Worm (Caenorhabditis elegans): ENCODE measurements around the gene ugt-2.

ugt-2 gene

ce11 chrV:10383950-10384349 is 14.7 kb upstream of the ugt-2 start, which contains the start of gene spe-10:
TSS of gene spe-10 (plus strand) at chrV:10384250.
- TF ChIP-seq unc-62 (GFP tag; optimal IDR thresholded peaks at IDR 0.05), result no peak

ce11 chrV:10387412-10387811 is 11.2 kb upstream of the ugt-2 start:
- TF ChIP-seq unc-62 (GFP tag; optimal IDR thresholded peaks at IDR 0.05), result no peak

ce11 chrV:10388318-10388717 is 10.3 kb upstream of the ugt-2 start, which contains the start of gene AC3.5:
TSS of gene AC3.5 (plus strand) at chrV:10388527.
- TF ChIP-seq unc-62 (GFP tag; optimal IDR thresholded peaks at IDR 0.05), result no peak

ce11 chrV:10393708-10394107 is 4.9 kb upstream of the ugt-2 start:
- no peak for TF ChIP-seq unc-62 (GFP tag; optimal IDR thresholded peaks at IDR 0.05)

ce11 chrV:10395173-10395766 is 3.3 kb upstream of the ugt-2 start, which contains the start of the genes col-151 and ugt-1:
TSS of gene col-151 (minus strand) at chrV:10395223.
TSS of gene ugt-1 (plus strand) at chrV:10395663.
- no peak for TF ChIP-seq unc-62 (GFP tag; optimal IDR thresholded peaks at IDR 0.05)

ce11 chrV:10399290-10399689 is 689 bp downstream of the ugt-2 start:
- TF ChIP-seq unc-62 (GFP tag; optimal IDR thresholded peaks at IDR 0.05), result no peak

ce11 chrV:10402804-10403203 is 4.2 kb downstream of the ugt-2 start, which contains the start of gene F15H10.8:
TSS of gene F15H10.8 (minus strand) at chrV:10402904.
- no peak for TF ChIP-seq unc-62 (GFP tag; optimal IDR thresholded peaks at IDR 0.05)

ce11 chrV:10404701-10405100 is 6.1 kb downstream of the ugt-2 start:
- TF ChIP-seq unc-62 (GFP tag; optimal IDR thresholded peaks at IDR 0.05), result no peak

ce11 chrV:10406313-10406712 is 7.7 kb downstream of the ugt-2 start, which contains the start of gene F15H10.7:
TSS of gene F15H10.7 (minus strand) at chrV:10406413.
- no peak for TF ChIP-seq unc-62 (GFP tag; optimal IDR thresholded peaks at IDR 0.05)

ce11 chrV:10410030-10410713 is 11.6 kb downstream of the ugt-2 start, which contains the start of gene F15H10.12:
TSS of gene F15H10.12 (minus strand) at chrV:10410080.
- no peak for TF ChIP-seq unc-62 (GFP tag; optimal IDR thresholded peaks at IDR 0.05)

- no peak for TF ChIP-seq unc-62 (GFP tag; optimal IDR thresholded peaks at IDR 0.05)
These were observed 16.0 kb downstream of the ugt-2 start, which contains the start of gene F15H10.9 for ce11 chrV:10414610-10415009. TSS of gene F15H10.9 (minus strand) at chrV:10414710.

ce11 chrV:10416925-10417324 is 18.3 kb downstream of the ugt-2 start, which contains the start of gene F15H10.10:
TSS of gene F15H10.10 (minus strand) at chrV:10417025.
- no peak for TF ChIP-seq unc-62 (GFP tag; optimal IDR thresholded peaks at IDR 0.05)

ce11 chrV:10418961-10419360 is 20.4 kb downstream of the ugt-2 start, which contains the start of gene F15H10.5:
TSS of gene F15H10.5 (minus strand) at chrV:10419061.
- TF ChIP-seq unc-62 (GFP tag; optimal IDR thresholded peaks at IDR 0.05), result no peak

ce11 chrV:10421802-10422201 is 23.2 kb downstream of the ugt-2 start, which contains the start of gene col-13:
TSS of gene col-13 (minus strand) at chrV:10421902.
- no peak for TF ChIP-seq unc-62 (GFP tag; optimal IDR thresholded peaks at IDR 0.05)

ce11 chrV:10423511-10423910 is 24.9 kb downstream of the ugt-2 start:
- no peak for TF ChIP-seq unc-62 (GFP tag; optimal IDR thresholded peaks at IDR 0.05)

- TF ChIP-seq unc-62 (GFP tag; optimal IDR thresholded peaks at IDR 0.05), result no peak
These were observed 26.5 kb downstream of the ugt-2 start, which contains the start of gene col-12 for ce11 chrV:10425098-10425497. TSS of gene col-12 (minus strand) at chrV:10425198.

- no peak for TF ChIP-seq unc-62 (GFP tag; optimal IDR thresholded peaks at IDR 0.05)
These were observed 27.7 kb downstream of the ugt-2 start, which contains the start of gene apc-10 for ce11 chrV:10426253-10426652. TSS of gene apc-10 (minus strand) at chrV:10426353.
